Worm (Caenorhabditis elegans) whole organism, L1 larva: ENCODE results near the gene rev-1.

ENCODE experiments used
- C16A3.4 ChIP-seq: fragments of 150-350 bp; optimal IDR thresholded peaks from 2 replicates; lab custom pipeline; 2014; ENCODE audit warnings: missing biosample characterization, missing genetic modification characterization
- F16B12.6 ChIP-seq: fragments of 150-350 bp; optimal IDR thresholded peaks from 2 replicates; lab custom pipeline; 2014; ENCODE audit warnings: missing biosample characterization, missing genetic modification characterization
- aha-1 ChIP-seq: fragments of 150-350 bp; optimal IDR thresholded peaks from 2 replicates; lab custom pipeline; 2014; ENCODE audit warnings: missing biosample characterization, missing genetic modification characterization
- aly-2 ChIP-seq: fragments of 150-350 bp; optimal IDR thresholded peaks from 2 replicates; lab custom pipeline; 2014; ENCODE audit warnings: missing biosample characterization, missing genetic modification characterization
- ama-1 ChIP-seq: fragments of 150-350 bp; optimal IDR thresholded peaks from 2 replicates; lab custom pipeline; 2014
- blmp-1 ChIP-seq: fragments of 150-350 bp; optimal IDR thresholded peaks from 2 replicates; lab custom pipeline; 2014; ENCODE audit warnings: missing biosample characterization, missing genetic modification characterization
- ceh-8 ChIP-seq: fragments of 200-800 bp; sonication (Bioruptor generic); optimal IDR thresholded peaks from 2 replicates; lab custom pipeline; 2018; ENCODE audit warnings: mild to moderate bottlenecking, missing genetic modification characterization, moderate library complexity, missing compliant biosample characterization
- dsc-1 ChIP-seq: sonication (generic microtip); optimal IDR thresholded peaks from 2 replicates; lab custom pipeline; 2016; ENCODE audit warnings: mild to moderate bottlenecking, missing genetic modification characterization, missing compliant biosample characterization
- efl-1 ChIP-seq, 4 experiments: fragments of 150-350 bp; optimal IDR thresholded peaks in 3 of 4; peaks in 1 of 4; 1 replicate in 1 of 4; 2 replicates in 3 of 4; lab custom pipeline; 2014; ENCODE audit warnings: missing biosample characterization in 2 of 4, missing genetic modification characterization in 2 of 4, missing genetic modification reagents in 2 of 4
- efl-3 ChIP-seq: fragments of 200-800 bp; sonication (Bioruptor generic); optimal IDR thresholded peaks from 2 replicates; lab custom pipeline; 2018; ENCODE audit warnings: mild to moderate bottlenecking, missing genetic modification characterization, missing compliant biosample characterization
- fkh-4 ChIP-seq: sonication (generic microtip); optimal IDR thresholded peaks from 2 replicates; lab custom pipeline; 2016; ENCODE audit warnings: missing compliant biosample characterization, missing genetic modification characterization, borderline replicate concordance
- fos-1 ChIP-seq: fragments of 150-350 bp; optimal IDR thresholded peaks from 2 replicates; lab custom pipeline; 2014; ENCODE audit warnings: missing biosample characterization, missing genetic modification characterization
- grh-1 ChIP-seq: fragments of 200-800 bp; sonication (Bioruptor generic); IDR thresholded peaks from 2 replicates; pipeline ENCODE4 v1.3.6; 2022; ENCODE audit warnings: missing genetic modification reagents, missing genetic modification characterization, missing compliant biosample characterization
- irx-1 ChIP-seq: sonication (generic microtip); optimal IDR thresholded peaks from 2 replicates; lab custom pipeline; 2016; ENCODE audit warnings: missing genetic modification characterization, missing compliant biosample characterization
- isw-1 ChIP-seq: fragments of 200-800 bp; sonication (Bioruptor generic); IDR thresholded peaks from 2 replicates; pipeline ENCODE4 v1.3.6; 2022; ENCODE audit warnings: missing genetic modification characterization, missing compliant biosample characterization
- lin-14 ChIP-seq: fragments of 200-800 bp; sonication (Bioruptor generic); optimal IDR thresholded peaks from 2 replicates; lab custom pipeline; 2018; ENCODE audit warnings: mild to moderate bottlenecking, missing genetic modification characterization, moderate library complexity, missing compliant biosample characterization
- lin-15B ChIP-seq: fragments of 150-350 bp; sonication (generic microtip); optimal IDR thresholded peaks from 3 replicates; lab custom pipeline; 2014; ENCODE audit warnings: missing biosample characterization, missing genetic modification characterization
- lin-35 ChIP-seq, 2 experiments: fragments of 150-350 bp; optimal IDR thresholded peaks; 2 replicates each; lab custom pipeline; 2014; ENCODE audit warnings: missing biosample characterization in 2 of 2, missing genetic modification characterization in 2 of 2, missing genetic modification reagents in 2 of 2
- lin-39 ChIP-seq: fragments of 150-350 bp; optimal IDR thresholded peaks from 2 replicates; lab custom pipeline; 2014; ENCODE audit warnings: missing biosample characterization, missing genetic modification reagents, missing genetic modification characterization
- mab-9 ChIP-seq: fragments of 200-800 bp; sonication (Bioruptor generic); IDR thresholded peaks from 2 replicates; pipeline ENCODE4 v1.3.6; 2022; ENCODE audit warnings: missing genetic modification reagents, missing genetic modification characterization, missing compliant biosample characterization
- mdl-1 ChIP-seq, 2 experiments: fragments of 150-350 bp; optimal IDR thresholded peaks; 2 replicates each; lab custom pipeline; 2014 to 2017; ENCODE audit warnings: missing biosample characterization in 2 of 2, missing genetic modification characterization in 2 of 2, inconsistent platforms in 1 of 2
- mef-2 ChIP-seq: fragments of 150-350 bp; optimal IDR thresholded peaks from 2 replicates; lab custom pipeline; 2014; ENCODE audit warnings: missing biosample characterization, missing genetic modification characterization
- mep-1 ChIP-seq: fragments of 150-350 bp; optimal IDR thresholded peaks from 2 replicates; lab custom pipeline; 2014; ENCODE audit warnings: missing biosample characterization, missing genetic modification characterization
- nhr-12 ChIP-seq: sonication (generic microtip); optimal IDR thresholded peaks from 2 replicates; lab custom pipeline; 2017; ENCODE audit warnings: missing biosample characterization, missing genetic modification characterization
- nhr-19 ChIP-seq: fragments of 200-800 bp; sonication (Bioruptor generic); conservative IDR thresholded peaks from 2 replicates; pipeline ENCODE4 v1.3.6; 2022; ENCODE audit warnings: missing genetic modification characterization, missing compliant biosample characterization
- nhr-28 ChIP-seq: fragments of 150-350 bp; optimal IDR thresholded peaks from 2 replicates; lab custom pipeline; 2014; ENCODE audit warnings: missing biosample characterization, missing genetic modification characterization
- nhr-47 ChIP-seq: sonication (generic microtip); optimal IDR thresholded peaks from 2 replicates; lab custom pipeline; 2016; ENCODE audit warnings: mild to moderate bottlenecking, missing genetic modification characterization, moderate library complexity, missing compliant biosample characterization
- nhr-71 ChIP-seq: sonication (generic microtip); optimal IDR thresholded peaks from 2 replicates; lab custom pipeline; 2016; ENCODE audit warnings: mild to moderate bottlenecking, missing genetic modification characterization, moderate library complexity, missing compliant biosample characterization
- nhr-76 ChIP-seq: sonication (generic microtip); optimal IDR thresholded peaks from 2 replicates; lab custom pipeline; 2017; ENCODE audit warnings: missing biosample characterization, missing genetic modification characterization
- nhr-85 ChIP-seq: sonication (generic microtip); peaks from one replicate; lab custom pipeline; 2016; ENCODE audit warnings: missing genetic modification characterization, inconsistent platforms, missing compliant biosample characterization
- nhr-90 ChIP-seq: sonication (generic microtip); optimal IDR thresholded peaks from 2 replicates; lab custom pipeline; 2016; ENCODE audit warnings: mild to moderate bottlenecking, missing genetic modification characterization, missing compliant biosample characterization; ENCODE audit not compliant: poor library complexity
- pax-3 ChIP-seq: fragments of 200-800 bp; sonication (Bioruptor generic); optimal IDR thresholded peaks from 2 replicates; lab custom pipeline; 2018; ENCODE audit warnings: mild to moderate bottlenecking, missing genetic modification characterization, moderate library complexity, missing compliant biosample characterization
- sup-37 ChIP-seq: fragments of 200-800 bp; sonication (Bioruptor generic); optimal IDR thresholded peaks from 2 replicates; lab custom pipeline; 2018; ENCODE audit warnings: mild to moderate bottlenecking, missing genetic modification characterization, missing compliant biosample characterization
- unc-130 ChIP-seq: fragments of 150-350 bp; optimal IDR thresholded peaks from 2 replicates; lab custom pipeline; 2017; ENCODE audit warnings: missing biosample characterization, missing genetic modification characterization, inconsistent platforms
- unc-30 ChIP-seq: sonication (generic microtip); optimal IDR thresholded peaks from 2 replicates; lab custom pipeline; 2017; ENCODE audit warnings: missing biosample characterization, missing genetic modification characterization
- xbp-1 ChIP-seq: sonication (generic microtip); optimal IDR thresholded peaks from 2 replicates; lab custom pipeline; 2016; ENCODE audit warnings: missing genetic modification characterization, missing compliant biosample characterization
- zag-1 ChIP-seq: fragments of 150-350 bp; optimal IDR thresholded peaks from 2 replicates; lab custom pipeline; 2014; ENCODE audit warnings: missing biosample characterization, missing genetic modification characterization
- ztf-11 ChIP-seq, 2 experiments: sonication (generic microtip); optimal IDR thresholded peaks; 2 replicates each; lab custom pipeline; 2016 to 2017; ENCODE audit warnings: missing genetic modification characterization in 2 of 2, missing biosample characterization in 1 of 2, missing compliant biosample characterization in 1 of 2

rev-1 gene

DNA sequence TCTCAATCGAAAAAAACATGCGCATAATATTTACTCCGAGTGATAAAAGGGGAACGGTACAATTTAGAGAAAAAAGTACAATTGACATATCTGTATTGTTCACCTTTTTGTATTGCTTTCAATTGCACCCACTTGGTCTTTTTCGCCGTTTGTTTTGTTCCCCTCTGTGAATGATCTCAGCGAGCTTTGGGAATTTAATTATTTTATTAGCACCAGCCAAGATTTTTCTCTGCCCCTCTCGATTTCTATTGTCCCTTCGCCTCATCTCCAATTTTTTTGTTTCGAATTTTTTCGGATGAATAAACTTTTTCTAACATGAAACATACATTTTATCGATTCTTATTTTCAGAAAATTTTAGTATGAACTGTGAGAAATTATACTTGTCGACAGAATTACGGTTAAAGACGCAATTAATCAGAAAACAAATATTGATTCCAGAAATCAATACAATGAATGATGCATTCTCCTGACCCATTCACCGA, at the start of gene rev-1:
TSS of gene rev-1 (plus strand) at position 433 of the 483 bp plus-strand sequence.
- TF ChIP-seq dsc-1 (tag; lab: Kevin White, UChicago) (no peak), lin-14 (GFP tag; lab: Kevin White, UChicago) (peak; percentile 31), aly-2 (tag; lab: Kevin White, UChicago) (peak; percentile 59), pax-3 (tag; lab: Kevin White, UChicago) (no peak), mab-9 (GFP tag; lab: Robert Waterston, UW) (no peak), ceh-8 (GFP tag; lab: Kevin White, UChicago) (no peak), zag-1 (no peak), irx-1 (tag; lab: Kevin White, UChicago) (no peak), unc-130 (no peak), efl-1 (optimal IDR thresholded peaks at IDR 0.05; lab: Kevin White, UChicago) (no peak), efl-1 (GFP tag; optimal IDR thresholded peaks at IDR 0.05 in 1 of 2; lab: Kevin White, UChicago) (peak in 1 of 2 experiments; percentile 65), nhr-90 (tag; lab: Kevin White, UChicago) (no peak), nhr-71 (tag; lab: Kevin White, UChicago) (no peak), blmp-1 (tag; lab: Kevin White, UChicago) (no peak), fos-1 (tag; lab: Kevin White, UChicago) (no peak), nhr-85 (tag; lab: Kevin White, UChicago) (no peak), nhr-47 (no peak)

DNA sequence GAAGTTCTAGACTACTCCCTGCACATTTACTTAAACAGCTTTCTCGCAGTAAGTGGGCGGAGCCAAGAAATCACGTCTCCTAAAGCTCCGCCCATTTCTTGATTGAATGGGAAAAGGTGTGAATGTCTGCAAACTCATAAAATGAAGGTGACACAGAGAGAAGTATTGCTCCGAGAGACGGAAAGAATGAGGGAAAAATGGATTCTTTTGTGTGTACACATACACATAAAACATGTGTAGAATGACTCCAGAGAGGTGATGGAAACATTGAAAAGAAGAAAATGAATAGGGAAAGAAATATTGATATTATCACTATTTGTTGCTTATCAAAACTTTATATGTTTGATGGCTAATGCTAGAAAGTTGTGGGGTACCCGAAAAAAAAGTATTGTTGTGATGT, 48.9 kb upstream of the rev-1 start:
- TF ChIP-seq grh-1 (GFP tag; lab: Robert Waterston, UW) (no peak), lin-35 (GFP tag; optimal IDR thresholded peaks at IDR 0.05; lab: Kevin White, UChicago) (peak in 1 of 2 experiments; percentile 23), lin-14 (GFP tag; lab: Kevin White, UChicago) (peak; percentile 10), nhr-19 (GFP tag; lab: Robert Waterston, UW) (no peak), sup-37 (no peak), C16A3.4 (no peak), irx-1 (tag; lab: Kevin White, UChicago) (no peak), mdl-1 (tag; optimal IDR thresholded peaks at IDR 0.05; lab: Kevin White, UChicago) (no peak), efl-1 (optimal IDR thresholded peaks at IDR 0.05; lab: Kevin White, UChicago) (no peak), efl-1 (GFP tag; optimal IDR thresholded peaks at IDR 0.05 in 1 of 2; lab: Kevin White, UChicago) (peak in 1 of 2 experiments; percentile 77), isw-1 (no peak), mep-1 (tag; lab: Kevin White, UChicago) (peak; percentile 16), lin-15B (tag; lab: Kevin White, UChicago) (no peak), mab-9 (GFP tag; lab: Robert Waterston, UW) (no peak), F16B12.6 (tag; lab: Kevin White, UChicago) (no peak), lin-39 (tag; lab: Kevin White, UChicago) (no peak), aha-1 (tag; lab: Kevin White, UChicago) (no peak), ztf-11 (tag; optimal IDR thresholded peaks at IDR 0.05; lab: Kevin White, UChicago) (no peak), pax-3 (tag; lab: Kevin White, UChicago) (no peak)
- TF ChIP-seq, all 84 proteins: peak for 4

DNA sequence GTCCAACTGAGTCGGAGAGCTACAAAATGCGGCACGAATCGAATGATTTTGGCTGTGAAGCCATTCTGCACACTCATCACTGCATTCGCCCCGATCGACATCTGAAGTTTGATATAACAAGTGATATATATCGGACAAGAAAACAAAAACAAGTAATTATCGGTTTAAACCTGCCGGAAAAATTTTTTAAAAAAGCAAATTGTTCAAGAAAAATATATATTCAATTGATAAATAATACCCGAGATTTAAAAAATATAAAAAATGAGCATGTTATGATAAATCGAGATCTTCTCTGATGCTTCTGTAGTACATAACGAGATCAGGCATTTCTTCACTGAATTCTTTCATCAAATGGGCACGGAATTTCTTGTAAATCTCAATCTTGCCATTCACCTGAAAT, 46.7 kb upstream of the rev-1 start, which contains the start of gene T09A5.5:
TSS of gene T09A5.5 (minus strand) at position 101 of the 400 bp plus-strand sequence.
- no peak for TF ChIP-seq xbp-1 (tag; lab: Kevin White, UChicago)
- TF ChIP-seq nhr-19 (GFP tag; lab: Robert Waterston, UW) = no peak
- no peak for TF ChIP-seq fkh-4 (tag; lab: Kevin White, UChicago)
- no peak for TF ChIP-seq ama-1
- no peak for TF ChIP-seq mab-9 (GFP tag; lab: Robert Waterston, UW)
- no peak for TF ChIP-seq unc-130
- no peak for TF ChIP-seq nhr-76 (tag; lab: Kevin White, UChicago)
- no peak for TF ChIP-seq efl-3 (GFP tag; lab: Kevin White, UChicago)
- TF ChIP-seq unc-30 (tag; lab: Kevin White, UChicago) = no peak
- no peak for TF ChIP-seq nhr-12 (tag; lab: Kevin White, UChicago)
- TF ChIP-seq nhr-28 (tag; lab: Kevin White, UChicago) = no peak
- no peak for TF ChIP-seq mef-2 (tag; lab: Kevin White, UChicago)
